Fruit fly (Drosophila melanogaster) whole organism, prepupa: Measurements from ENCODE around the gene Sfp77F.
A peak's percentile ranks its signal among the peaks of the same experiment; 100 is the strongest.

Source experiments
- Blimp-1 ChIP-seq: fragments of 200-800 bp; sonication (Bioruptor generic); optimal IDR thresholded peaks from 3 replicates; lab custom pipeline; 2017; ENCODE audit warnings: missing biosample characterization, missing genetic modification characterization, mild to moderate bottlenecking, moderate library complexity, missing genetic modification reagents
- CG10631 ChIP-seq: fragments of 200-800 bp; sonication (Bioruptor generic); optimal IDR thresholded peaks from 2 replicates; lab custom pipeline; 2016; ENCODE audit warnings: missing biosample characterization, missing genetic modification characterization
- CG10669 ChIP-seq: fragments of 200-800 bp; sonication (Bioruptor generic); optimal IDR thresholded peaks from 3 replicates; lab custom pipeline; 2018; ENCODE audit warnings: missing biosample characterization, mild to moderate bottlenecking, missing genetic modification characterization, moderate library complexity
- CG11294 ChIP-seq: fragments of 200-800 bp; sonication (Bioruptor generic); IDR thresholded peaks from 2 replicates; pipeline ENCODE4 v1.3.6; 2022; ENCODE audit warnings: missing biosample characterization, missing genetic modification characterization
- CG11762 ChIP-seq: fragments of 200-800 bp; sonication (Bioruptor generic); optimal IDR thresholded peaks from 3 replicates; lab custom pipeline; 2016; ENCODE audit warnings: missing biosample characterization, missing genetic modification characterization; ENCODE audit not compliant: insufficient read depth
- CG15336 ChIP-seq: fragments of 200-800 bp; sonication (Bioruptor generic); IDR thresholded peaks from 2 replicates; pipeline ENCODE4 v1.3.6; 2022; ENCODE audit warnings: missing biosample characterization, missing genetic modification characterization
- CG1621 ChIP-seq: fragments of 200-800 bp; sonication (Bioruptor generic); optimal IDR thresholded peaks from 3 replicates; lab custom pipeline; 2018; ENCODE audit warnings: missing biosample characterization, mild to moderate bottlenecking, missing genetic modification characterization
- CG16779 ChIP-seq: fragments of 200-800 bp; sonication (Bioruptor generic); optimal IDR thresholded peaks from 3 replicates; lab custom pipeline; 2017; ENCODE audit warnings: missing biosample characterization, mild to moderate bottlenecking, missing genetic modification characterization
- CG3032 ChIP-seq: fragments of 200-800 bp; optimal IDR thresholded peaks from 2 replicates; lab custom pipeline; 2019; ENCODE audit warnings: missing biosample characterization, mild to moderate bottlenecking, missing genetic modification characterization, moderate library complexity
- CG31627 ChIP-seq: fragments of 200-800 bp; sonication (Bioruptor generic); optimal IDR thresholded peaks from 3 replicates; lab custom pipeline; 2016; ENCODE audit warnings: missing biosample characterization, missing genetic modification characterization
- CG32006 ChIP-seq: fragments of 200-800 bp; sonication (Bioruptor generic); optimal IDR thresholded peaks from 3 replicates; lab custom pipeline; 2017; ENCODE audit warnings: missing biosample characterization, mild to moderate bottlenecking, missing genetic modification characterization
- CG34406 ChIP-seq: fragments of 200-800 bp; sonication (Bioruptor generic); optimal IDR thresholded peaks from 3 replicates; lab custom pipeline; 2016; ENCODE audit warnings: missing biosample characterization, missing genetic modification characterization
- CG6276 ChIP-seq: fragments of 200-800 bp; sonication (Bioruptor generic); optimal IDR thresholded peaks from 2 replicates; lab custom pipeline; 2017; ENCODE audit warnings: missing biosample characterization, mild to moderate bottlenecking, missing genetic modification characterization
- CG6792 ChIP-seq: fragments of 200-800 bp; sonication (Bioruptor generic); optimal IDR thresholded peaks from 3 replicates; lab custom pipeline; 2016; ENCODE audit warnings: missing biosample characterization, missing genetic modification characterization
- CG6808 ChIP-seq: fragments of 200-800 bp; sonication (Bioruptor generic); optimal IDR thresholded peaks from 3 replicates; lab custom pipeline; 2017; ENCODE audit warnings: missing biosample characterization, missing genetic modification characterization, mild to moderate bottlenecking, moderate library complexity, missing genetic modification reagents
- CG7368 ChIP-seq: fragments of 200-800 bp; sonication (Bioruptor generic); optimal IDR thresholded peaks from 3 replicates; lab custom pipeline; 2016; ENCODE audit warnings: missing biosample characterization, missing genetic modification characterization
- CG8119 ChIP-seq: fragments of 200-800 bp; sonication (Bioruptor generic); IDR thresholded peaks from 3 replicates; pipeline ENCODE4 v1.3.6; 2022; ENCODE audit warnings: missing biosample characterization, missing genetic modification characterization
- CG8632 ChIP-seq: fragments of 200-800 bp; sonication (Bioruptor generic); optimal IDR thresholded peaks from 3 replicates; lab custom pipeline; 2016; ENCODE audit warnings: missing biosample characterization, missing genetic modification characterization
- Eip78C ChIP-seq: fragments of 200-800 bp; sonication (Bioruptor generic); peaks from one replicate; lab custom pipeline; 2016; ENCODE audit warnings: missing biosample characterization, missing genetic modification characterization
- Eip93F ChIP-seq: fragments of 200-800 bp; sonication (Bioruptor generic); optimal IDR thresholded peaks from 2 replicates; lab custom pipeline; 2016; ENCODE audit warnings: missing biosample characterization, mild to moderate bottlenecking, missing genetic modification characterization
- Ets21C ChIP-seq: fragments of 200-800 bp; sonication (Bioruptor generic); optimal IDR thresholded peaks from 3 replicates; lab custom pipeline; 2016; ENCODE audit warnings: missing biosample characterization, missing genetic modification characterization
- Ets96B ChIP-seq: fragments of 200-800 bp; optimal IDR thresholded peaks from 2 replicates; lab custom pipeline; 2019; ENCODE audit warnings: missing biosample characterization, mild to moderate bottlenecking, missing genetic modification characterization, moderate library complexity
- Gug ChIP-seq: fragments of 200-800 bp; sonication (Bioruptor generic); IDR thresholded peaks from 2 replicates; pipeline ENCODE4 v1.3.6; 2022; ENCODE audit warnings: missing biosample characterization, missing genetic modification characterization
- Hr4 ChIP-seq: fragments of 200-800 bp; sonication (Bioruptor generic); optimal IDR thresholded peaks from 3 replicates; lab custom pipeline; 2016; ENCODE audit warnings: missing biosample characterization, missing genetic modification characterization
- Met ChIP-seq: fragments of 200-800 bp; sonication (Bioruptor generic); optimal IDR thresholded peaks from 3 replicates; lab custom pipeline; 2016; ENCODE audit warnings: missing biosample characterization, missing genetic modification characterization
- Smox ChIP-seq: fragments of 200-800 bp; sonication (Bioruptor generic); optimal IDR thresholded peaks from 3 replicates; lab custom pipeline; 2016; ENCODE audit warnings: missing biosample characterization, missing genetic modification characterization
- Sox102F ChIP-seq: fragments of 200-800 bp; sonication (Bioruptor generic); optimal IDR thresholded peaks from 2 replicates; lab custom pipeline; 2016; ENCODE audit warnings: missing biosample characterization, mild to moderate bottlenecking, missing genetic modification characterization
- Sox14 ChIP-seq: fragments of 200-800 bp; sonication (Bioruptor generic); optimal IDR thresholded peaks from 3 replicates; lab custom pipeline; 2016; ENCODE audit warnings: missing biosample characterization, missing genetic modification characterization
- Sox15 ChIP-seq: fragments of 200-800 bp; sonication (Bioruptor generic); optimal IDR thresholded peaks from 3 replicates; lab custom pipeline; 2016; ENCODE audit warnings: missing biosample characterization, missing genetic modification characterization
- dac ChIP-seq: fragments of 200-800 bp; sonication (Bioruptor generic); optimal IDR thresholded peaks from 2 replicates; lab custom pipeline; 2017; ENCODE audit warnings: missing biosample characterization, mild to moderate bottlenecking, missing genetic modification characterization
- dsx ChIP-seq: fragments of 200-800 bp; optimal IDR thresholded peaks from 3 replicates; lab custom pipeline; 2019; ENCODE audit warnings: missing biosample characterization, mild to moderate bottlenecking, missing genetic modification characterization, moderate library complexity; ENCODE audit not compliant: poor library complexity, severe bottlenecking
- esn ChIP-seq: fragments of 200-800 bp; sonication (Bioruptor generic); optimal IDR thresholded peaks from 2 replicates; lab custom pipeline; 2016; ENCODE audit warnings: missing biosample characterization, mild to moderate bottlenecking, missing genetic modification characterization, moderate library complexity
- fd59A ChIP-seq: fragments of 200-800 bp; sonication (Bioruptor generic); optimal IDR thresholded peaks from 2 replicates; lab custom pipeline; 2017; ENCODE audit warnings: missing biosample characterization, mild to moderate bottlenecking, missing genetic modification characterization, missing genetic modification reagents
- fd85E ChIP-seq: fragments of 200-800 bp; sonication (Bioruptor generic); optimal IDR thresholded peaks from 3 replicates; lab custom pipeline; 2016; ENCODE audit warnings: missing biosample characterization, missing genetic modification characterization
- fkh ChIP-seq: fragments of 200-800 bp; sonication (Bioruptor generic); optimal IDR thresholded peaks from 3 replicates; lab custom pipeline; 2017; ENCODE audit warnings: missing biosample characterization, mild to moderate bottlenecking, missing genetic modification characterization, moderate library complexity
- lz ChIP-seq: fragments of 200-800 bp; sonication (Bioruptor generic); optimal IDR thresholded peaks from 3 replicates; lab custom pipeline; 2016; ENCODE audit warnings: missing biosample characterization, missing genetic modification characterization
- pdm3 ChIP-seq: fragments of 200-800 bp; sonication (Bioruptor generic); optimal IDR thresholded peaks from 3 replicates; lab custom pipeline; 2016; ENCODE audit warnings: missing biosample characterization, missing genetic modification characterization
- salr ChIP-seq, 2 experiments: fragments of 200-800 bp; sonication (Bioruptor generic); optimal IDR thresholded peaks; 3 replicates each; lab custom pipeline; 2016 to 2018; ENCODE audit warnings: missing biosample characterization in 2 of 2, missing genetic modification characterization in 2 of 2, mild to moderate bottlenecking in 1 of 2
- spab ChIP-seq: fragments of 200-800 bp; sonication (Bioruptor generic); optimal IDR thresholded peaks from 2 replicates; lab custom pipeline; 2017; ENCODE audit warnings: missing biosample characterization, mild to moderate bottlenecking, missing genetic modification characterization, missing genetic modification reagents
- ss ChIP-seq, 2 experiments: fragments of 200-800 bp; sonication (Bioruptor generic); optimal IDR thresholded peaks; 2 replicates in 1 of 2; 3 replicates in 1 of 2; lab custom pipeline; 2017 to 2018; ENCODE audit warnings: mild to moderate bottlenecking in 2 of 2, missing biosample characterization in 2 of 2, missing genetic modification characterization in 2 of 2, moderate library complexity in 1 of 2
- svp ChIP-seq: fragments of 200-800 bp; sonication (Bioruptor generic); peaks from one replicate; lab custom pipeline; 2016; ENCODE audit warnings: missing biosample characterization, missing genetic modification characterization
- topi ChIP-seq: fragments of 200-800 bp; sonication (Bioruptor generic); optimal IDR thresholded peaks from 3 replicates; lab custom pipeline; 2016; ENCODE audit warnings: missing biosample characterization, missing genetic modification characterization
- vri ChIP-seq: fragments of 200-800 bp; sonication (Bioruptor generic); optimal IDR thresholded peaks from 3 replicates; lab custom pipeline; 2016; ENCODE audit warnings: missing biosample characterization, mild to moderate bottlenecking, missing genetic modification characterization

Sfp77F gene

DNA sequence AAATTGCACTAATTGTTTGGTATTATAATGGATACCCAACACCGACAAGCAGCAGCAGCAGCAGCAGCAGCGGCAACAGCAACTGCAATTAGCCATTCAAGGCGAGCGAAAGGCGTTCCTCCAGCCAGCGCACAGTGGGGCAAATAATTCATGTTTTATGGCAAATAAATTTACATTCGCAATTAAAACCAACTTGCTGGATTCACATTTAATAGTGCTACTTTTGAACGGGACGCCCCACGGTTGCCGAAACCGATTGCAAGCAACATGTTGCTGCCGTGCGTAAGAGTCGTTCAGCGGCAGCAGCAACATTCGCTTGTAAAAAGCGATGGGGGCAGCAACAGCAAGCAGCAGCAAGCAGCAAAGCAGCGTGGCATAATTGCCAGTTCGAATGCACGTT, 36.5 kb upstream of the Sfp77F start (continued):
- TF ChIP-seq Hr4 (GFP tag; lab: Kevin White, UChicago) (peak; percentile 56), Sox15 (no peak), CG3032 (tag; lab: Kevin White, UChicago) (peak; percentile 34), dsx (GFP tag; lab: Kevin White, UChicago) (no peak), Ets21C (no peak), Met (GFP tag; lab: Kevin White, UChicago) (peak; percentile 44), Blimp-1 (no peak), Sox102F (GFP tag; lab: Kevin White, UChicago) (peak; percentile 52), CG16779 (tag; lab: Kevin White, UChicago) (no peak), ss (GFP tag; optimal IDR thresholded peaks at IDR 0.05; lab: Kevin White, UChicago) (peak; percentile 19 to 65), CG32006 (GFP tag; lab: Kevin White, UChicago) (peak; percentile 54), Smox (GFP tag; lab: Kevin White, UChicago) (peak; percentile 17), CG34406 (peak; percentile 9)

DNA sequence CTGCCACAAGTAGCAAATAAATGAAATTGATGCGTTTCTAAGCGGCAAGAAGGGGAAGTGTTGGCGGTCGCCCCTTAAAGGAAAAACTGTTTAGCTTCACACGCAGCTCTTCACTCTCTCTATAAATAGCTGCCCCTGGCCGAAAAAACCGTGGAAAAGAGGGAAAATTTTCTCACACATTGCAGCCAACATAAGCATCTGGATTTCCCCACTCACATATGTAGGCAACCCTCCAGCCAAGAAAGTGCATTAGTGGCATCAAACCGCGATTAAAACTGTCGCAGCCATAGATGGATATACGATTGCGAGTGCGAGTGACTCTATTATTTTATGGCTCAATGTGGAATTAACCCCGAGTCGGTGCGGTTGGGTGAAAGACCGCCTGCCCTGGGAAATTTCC, 35.3 kb upstream of the Sfp77F start:
- no peak for TF ChIP-seq CG6792 (GFP tag; lab: Kevin White, UChicago)
- no peak for TF ChIP-seq CG31627 (GFP tag; lab: Kevin White, UChicago)
- no peak for TF ChIP-seq Smox (GFP tag; lab: Kevin White, UChicago)
- no peak for TF ChIP-seq Sox14 (GFP tag; lab: Kevin White, UChicago)
- TF ChIP-seq CG11762 (GFP tag; lab: Kevin White, UChicago), result no peak
- TF ChIP-seq vri, result no peak
- no peak for TF ChIP-seq fd59A (GFP tag; lab: Kevin White, UChicago)
- no peak for TF ChIP-seq CG10669 (GFP tag; lab: Kevin White, UChicago)
- no peak for TF ChIP-seq pdm3 (GFP tag; lab: Kevin White, UChicago)
- no peak for TF ChIP-seq Sox102F (GFP tag; lab: Kevin White, UChicago)
- TF ChIP-seq CG1621 (tag; lab: Kevin White, UChicago), result no peak
- TF ChIP-seq lz (GFP tag; lab: Kevin White, UChicago), result no peak
- TF ChIP-seq Ets96B (tag; lab: Kevin White, UChicago), result no peak
- no peak for TF ChIP-seq Met (GFP tag; lab: Kevin White, UChicago)
- no peak for TF ChIP-seq fd85E

DNA sequence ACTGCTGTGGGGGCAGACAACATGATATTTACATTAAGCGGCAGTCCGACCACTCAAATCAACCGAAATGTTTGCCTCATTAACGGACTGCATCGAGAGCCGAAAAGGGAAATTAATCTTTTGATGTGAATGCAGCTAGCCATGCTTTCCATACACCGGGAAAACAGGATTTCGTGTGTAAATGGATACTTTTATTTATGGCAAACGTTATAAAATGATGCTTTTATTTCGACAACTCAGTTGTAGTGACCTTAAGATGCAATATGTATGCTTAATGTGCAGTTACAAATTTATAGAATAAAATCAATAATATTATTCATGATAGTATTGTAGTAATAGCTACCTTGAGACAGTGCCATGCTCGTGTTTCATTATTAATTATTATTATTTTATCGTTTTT, 34.3 kb upstream of the Sfp77F start:
- no peak for TF ChIP-seq CG3032 (tag; lab: Kevin White, UChicago)
- TF ChIP-seq spab (GFP tag; lab: Kevin White, UChicago), result no peak
- TF ChIP-seq CG8632, result no peak
- peak; percentile 69 for TF ChIP-seq Eip78C (GFP tag; lab: Kevin White, UChicago)
- TF ChIP-seq svp (GFP tag; lab: Kevin White, UChicago), result peak; percentile 72
- no peak for TF ChIP-seq Blimp-1
- no peak for TF ChIP-seq Eip93F (GFP tag; lab: Kevin White, UChicago)
- no peak for TF ChIP-seq dac
- TF ChIP-seq Ets21C, result no peak
- TF ChIP-seq, all 60 proteins: peak for 2

DNA sequence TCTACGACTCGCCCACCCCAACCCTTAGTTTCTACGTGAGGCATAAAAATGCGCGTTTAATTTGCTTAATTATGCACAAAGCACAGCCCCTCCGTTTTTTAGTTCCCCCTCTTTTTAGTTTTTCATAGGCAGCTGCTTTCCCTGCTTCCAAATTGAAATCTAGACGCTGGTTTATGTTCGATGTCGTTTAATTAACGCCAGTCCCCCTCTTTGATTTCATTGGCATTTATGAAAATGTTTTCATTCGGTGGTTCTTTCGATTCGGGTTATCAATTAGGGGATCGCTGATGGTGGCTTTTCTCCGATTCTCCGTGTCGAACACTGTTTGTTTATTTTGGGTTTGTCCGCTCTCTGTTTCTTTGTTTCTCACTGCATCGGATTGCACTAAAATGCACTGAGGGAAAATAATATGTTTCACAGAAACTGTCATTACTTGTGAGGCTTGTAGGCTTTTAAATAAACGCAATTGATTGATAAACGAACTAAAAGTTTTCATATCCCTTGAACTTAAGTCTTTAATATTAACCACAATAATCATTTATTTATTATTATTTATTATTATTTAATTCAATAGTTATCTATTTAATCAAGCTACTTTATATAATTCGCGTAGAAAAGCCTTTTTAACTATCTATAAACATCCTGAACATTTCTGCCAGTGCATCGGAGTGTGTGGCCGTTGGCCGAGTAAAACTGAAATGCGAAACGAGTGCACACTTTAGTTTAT, 33.0 kb upstream of the Sfp77F start:
- peak; percentile 54; the same call in 1 of the 2 replicates for TF ChIP-seq Gug
- TF ChIP-seq spab (GFP tag; lab: Kevin White, UChicago), result peak; percentile 74
- TF ChIP-seq CG6792 (GFP tag; lab: Kevin White, UChicago), result peak; percentile 48
- TF ChIP-seq Met (GFP tag; lab: Kevin White, UChicago), result peak; percentile 40
- TF ChIP-seq salr (GFP tag; optimal IDR thresholded peaks at IDR 0.05; lab: Kevin White, UChicago), result peak; percentile 0 to 46
- TF ChIP-seq CG6808 (GFP tag; lab: Kevin White, UChicago), result peak; percentile 61
- TF ChIP-seq fkh (GFP tag; lab: Kevin White, UChicago), result no peak
- peak; percentile 33 for TF ChIP-seq Smox (GFP tag; lab: Kevin White, UChicago)
- TF ChIP-seq Ets96B (tag; lab: Kevin White, UChicago), result peak; percentile 79
- peak; percentile 32 for TF ChIP-seq CG1621 (tag; lab: Kevin White, UChicago)
- TF ChIP-seq CG7368 (GFP tag; lab: Kevin White, UChicago), result peak; percentile 60
- peak; percentile 84 for TF ChIP-seq CG8119
- peak; percentile 37 for TF ChIP-seq Sox15
- peak; percentile 53; the same call in 1 of the 2 replicates for TF ChIP-seq CG11294 (GFP tag; lab: Robert Waterston, UW)
- peak; percentile 72 for TF ChIP-seq CG10669 (GFP tag; lab: Kevin White, UChicago)
- peak; percentile 26 for TF ChIP-seq fd85E
- TF ChIP-seq topi, result peak; percentile 36
- TF ChIP-seq esn (GFP tag; lab: Kevin White, UChicago), result peak; percentile 56
- peak; percentile 69 for TF ChIP-seq CG10631 (GFP tag; lab: Kevin White, UChicago)
- TF ChIP-seq CG15336 (GFP tag; lab: Robert Waterston, UW), result peak; percentile 75
- peak; percentile 80 for TF ChIP-seq CG3032 (tag; lab: Kevin White, UChicago)
- TF ChIP-seq CG6276 (GFP tag; lab: Kevin White, UChicago), result peak; percentile 67
